Worm (Caenorhabditis elegans) whole organism, young adult: ENCODE data around the gene T28H10.1.

Source experiments
- F22D6.2 ChIP-seq: sonication (generic microtip); optimal IDR thresholded peaks from 2 replicates; lab custom pipeline; 2016; ENCODE audit warnings: mild to moderate bottlenecking, missing genetic modification characterization, missing compliant biosample characterization
- F57A8.1 ChIP-seq: fragments of 200-800 bp; sonication (Bioruptor generic); optimal IDR thresholded peaks from 2 replicates; lab custom pipeline; 2018; ENCODE audit warnings: mild to moderate bottlenecking, missing genetic modification characterization, moderate library complexity, missing compliant biosample characterization
- attf-3 ChIP-seq: fragments of 200-800 bp; sonication (Bioruptor generic); conservative IDR thresholded peaks from 2 replicates; pipeline ENCODE4 v1.3.6; 2022; ENCODE audit warnings: missing genetic modification reagents, missing genetic modification characterization, missing compliant biosample characterization
- lag-1 ChIP-seq: fragments of 200-800 bp; sonication (Bioruptor generic); IDR thresholded peaks from 2 replicates; pipeline ENCODE4 v1.3.6; 2022; ENCODE audit warnings: missing genetic modification reagents, missing genetic modification characterization, missing compliant biosample characterization
- pha-4 ChIP-seq: fragments of 150-350 bp; sonication (generic microtip); optimal IDR thresholded peaks from 2 replicates; lab custom pipeline; 2014; ENCODE audit warnings: missing biosample characterization, missing genetic modification reagents, missing genetic modification characterization

- TF ChIP-seq F57A8.1 (GFP tag; lab: Kevin White, UChicago): no peak
- no peak for TF ChIP-seq F22D6.2 (tag; lab: Kevin White, UChicago)
- no peak for TF ChIP-seq attf-3 (GFP tag; lab: Robert Waterston, UW)
- no peak for TF ChIP-seq pha-4 (tag; lab: Kevin White, UChicago)
- no peak for TF ChIP-seq lag-1 (GFP tag; lab: Robert Waterston, UW)
Observed at ce11 chrV:12526124-12526523, 22.5 kb downstream of the T28H10.1 start.
